Worm (Caenorhabditis elegans): ENCODE data around the gene Y37E11B.6.

ce11 chrIV:3621805-3622355, 22.8 kb upstream of the Y37E11B.6 start:
- TF ChIP-seq ceh-82 (tag; optimal IDR thresholded peaks at IDR 0.05) = no peak
- no peak for TF ChIP-seq fkh-10 (GFP tag; optimal IDR thresholded peaks at IDR 0.05)
- TF ChIP-seq mdl-1 (tag; optimal IDR thresholded peaks at IDR 0.05) = no peak
- no peak for TF ChIP-seq lin-39 (tag; optimal IDR thresholded peaks at IDR 0.05)
- no peak for TF ChIP-seq R02D3.7 (tag; optimal IDR thresholded peaks at IDR 0.05)
- TF ChIP-seq ceh-9 (tag; optimal IDR thresholded peaks at IDR 0.05) = no peak
- no peak for TF ChIP-seq nhr-237 (tag; optimal IDR thresholded peaks at IDR 0.05)
- TF ChIP-seq unc-62 (GFP tag; optimal IDR thresholded peaks at IDR 0.05) = no peak
- TF ChIP-seq aly-2 (tag; optimal IDR thresholded peaks at IDR 0.05) = no peak
- TF ChIP-seq nhr-28 (tag; optimal IDR thresholded peaks at IDR 0.05) = no peak
- no peak for TF ChIP-seq zag-1 (tag; optimal IDR thresholded peaks at IDR 0.05)
- no peak for TF ChIP-seq ceh-16 (tag; optimal IDR thresholded peaks at IDR 0.05)

Measured in whole organism, L3 larva.